Fruit fly (Drosophila melanogaster): Measurements from ENCODE around the gene CG31145.

Gene CG31145

DNA sequence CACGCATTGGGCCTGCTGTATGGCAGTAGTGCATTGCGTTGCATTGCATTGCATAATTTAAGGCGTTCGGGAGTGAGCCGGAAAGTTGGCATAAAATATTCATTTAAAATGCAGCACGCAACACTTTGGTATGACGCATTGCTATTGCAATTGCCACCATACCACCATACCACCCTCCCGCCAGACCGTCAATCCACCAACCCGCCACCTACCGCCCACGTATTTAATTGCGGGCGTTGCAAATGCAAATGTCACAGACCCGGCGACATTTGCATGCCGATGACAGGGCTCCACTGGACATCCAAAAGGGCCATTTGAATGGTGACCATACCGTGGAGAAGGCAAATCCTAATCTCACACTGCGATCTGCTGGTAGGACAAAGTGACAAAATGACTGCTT, 34.7 kb downstream of the CG31145 start:
- no peak for TF ChIP-seq sv (GFP tag; optimal IDR thresholded peaks at IDR 0.05)
- no peak for TF ChIP-seq rgr (GFP tag; optimal IDR thresholded peaks at IDR 0.05)
- TF ChIP-seq GATAd (GFP tag; optimal IDR thresholded peaks at IDR 0.05) = no peak
- TF ChIP-seq Hnf4 (GFP tag; optimal IDR thresholded peaks at IDR 0.05) = no peak
- no peak for TF ChIP-seq pan (optimal IDR thresholded peaks at IDR 0.05)
- no peak for TF ChIP-seq psq (GFP tag; optimal IDR thresholded peaks at IDR 0.05)

DNA sequence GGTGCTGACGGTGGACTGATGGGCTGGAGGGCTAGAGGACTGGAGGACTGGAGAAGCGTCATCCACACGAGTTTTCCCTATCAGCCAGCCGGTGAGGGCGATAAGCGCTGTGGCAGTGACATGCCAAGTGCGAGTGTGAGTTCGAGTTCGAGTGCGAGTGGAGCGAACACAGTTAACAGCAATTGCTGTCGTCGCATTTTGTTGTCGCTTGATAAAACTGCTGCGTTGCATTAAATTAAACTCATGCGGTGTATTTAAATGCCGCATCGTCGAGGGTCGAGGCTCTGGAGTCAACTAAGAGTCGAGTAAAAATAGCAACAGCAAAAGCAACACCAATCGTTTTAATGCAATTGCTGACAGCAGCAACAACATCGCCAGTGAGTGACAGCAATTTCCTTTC, 39.9 kb downstream of the CG31145 start:
- TF ChIP-seq h (GFP tag; optimal IDR thresholded peaks at IDR 0.05) = peak; percentile 15
- TF ChIP-seq dl (GFP tag; optimal IDR thresholded peaks at IDR 0.05; ENCODE audit: insufficient read depth in 1 of 2, partially characterized antibody in 2 of 2) = no peak
- TF ChIP-seq dsf (GFP tag; optimal IDR thresholded peaks at IDR 0.05; ENCODE audit: borderline replicate concordance) = no peak
- TF ChIP-seq Vsx2 (GFP tag; optimal IDR thresholded peaks at IDR 0.05; ENCODE audit: partially characterized antibody) = no peak
- TF ChIP-seq fru (GFP tag; optimal IDR thresholded peaks at IDR 0.05) = no peak

DNA sequence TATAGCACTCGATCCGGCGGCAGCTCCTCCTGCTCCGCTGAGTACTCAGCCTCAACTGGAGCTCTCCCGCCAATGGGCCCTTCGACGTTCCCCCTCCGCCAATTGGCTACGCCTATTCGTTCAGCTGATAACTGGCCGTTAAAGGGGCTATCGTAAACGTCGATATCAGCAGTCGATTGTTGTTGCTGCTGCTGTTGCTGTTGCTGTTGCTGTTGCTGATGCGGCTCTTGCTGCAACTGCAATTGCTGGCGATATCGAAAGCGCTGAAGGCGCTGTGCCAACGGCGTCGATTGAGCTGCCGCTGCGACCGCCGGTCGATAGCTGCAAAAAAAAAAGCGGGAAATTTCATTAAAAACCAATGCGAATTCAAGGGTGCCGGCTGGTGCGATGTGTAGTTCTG, 42.3 kb downstream of the CG31145 start:
- TF ChIP-seq Sp1 (GFP tag; optimal IDR thresholded peaks at IDR 0.05) = no peak

DNA sequence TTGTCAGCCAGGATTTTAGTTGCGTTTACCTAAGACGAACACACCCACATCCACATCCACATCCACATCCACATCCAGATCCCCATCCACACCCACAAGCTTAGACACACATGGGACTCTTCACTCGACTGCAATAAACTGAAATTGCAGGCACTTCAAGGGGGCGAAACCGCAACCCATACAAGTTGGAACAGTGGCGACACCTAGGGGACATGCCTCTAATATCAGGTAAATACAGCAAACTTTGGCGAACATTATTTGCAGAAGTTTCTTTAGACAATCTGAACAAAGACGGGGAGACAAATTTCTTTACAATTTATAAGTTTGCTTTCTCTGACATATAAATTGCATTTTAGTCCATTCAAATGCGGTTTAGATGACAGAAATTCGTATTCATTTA, 46.5 kb downstream of the CG31145 start:
- TF ChIP-seq GATAd (GFP tag; optimal IDR thresholded peaks at IDR 0.05) = no peak
- TF ChIP-seq dmrt93B (GFP tag; optimal IDR thresholded peaks at IDR 0.05) = no peak
- no peak for TF ChIP-seq Hr83 (GFP tag; optimal IDR thresholded peaks at IDR 0.05; ENCODE audit: poor library complexity, severe bottlenecking)
- TF ChIP-seq Hr78 (GFP tag; optimal IDR thresholded peaks at IDR 0.05) = no peak
- no peak for TF ChIP-seq dl (GFP tag; optimal IDR thresholded peaks at IDR 0.05; ENCODE audit: insufficient read depth in 1 of 2, partially characterized antibody in 2 of 2)
- no peak for TF ChIP-seq pan (optimal IDR thresholded peaks at IDR 0.05)
- no peak for TF ChIP-seq Abd-B (GFP tag; optimal IDR thresholded peaks at IDR 0.05)

DNA sequence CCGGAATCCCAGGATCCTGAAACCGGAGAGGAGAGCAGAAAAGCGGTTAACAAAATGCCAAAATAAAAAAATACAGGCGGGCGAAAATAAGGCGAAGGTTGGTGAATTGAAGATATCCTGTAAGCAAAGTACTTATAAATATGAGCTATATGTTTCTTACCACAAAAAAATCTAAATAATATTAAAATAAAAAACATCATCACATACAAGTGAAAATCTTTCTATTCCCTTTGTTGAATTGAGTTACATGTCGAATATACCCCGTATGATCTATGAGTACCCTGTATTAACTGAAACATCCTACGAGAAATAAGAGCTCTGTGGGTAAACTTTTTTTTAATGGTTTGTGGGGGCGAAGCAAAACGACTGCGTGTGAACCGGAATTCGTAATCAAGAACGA, 57.3 kb downstream of the CG31145 start:
- TF ChIP-seq sv (GFP tag; optimal IDR thresholded peaks at IDR 0.05) = no peak
- no peak for TF ChIP-seq Jra (GFP tag; optimal IDR thresholded peaks at IDR 0.05)
- TF ChIP-seq N (GFP tag; optimal IDR thresholded peaks at IDR 0.05) = no peak
- no peak for TF ChIP-seq Dfd (GFP tag; optimal IDR thresholded peaks at IDR 0.05)
- TF ChIP-seq Abd-B (GFP tag; optimal IDR thresholded peaks at IDR 0.05) = no peak
- TF ChIP-seq brk (GFP tag; optimal IDR thresholded peaks at IDR 0.05) = no peak
- TF ChIP-seq CrebA (GFP tag; optimal IDR thresholded peaks at IDR 0.05; ENCODE audit: borderline replicate concordance) = no peak
- TF ChIP-seq lola (GFP tag; optimal IDR thresholded peaks at IDR 0.05) = no peak
- no peak for TF ChIP-seq Sp1 (GFP tag; optimal IDR thresholded peaks at IDR 0.05)

DNA sequence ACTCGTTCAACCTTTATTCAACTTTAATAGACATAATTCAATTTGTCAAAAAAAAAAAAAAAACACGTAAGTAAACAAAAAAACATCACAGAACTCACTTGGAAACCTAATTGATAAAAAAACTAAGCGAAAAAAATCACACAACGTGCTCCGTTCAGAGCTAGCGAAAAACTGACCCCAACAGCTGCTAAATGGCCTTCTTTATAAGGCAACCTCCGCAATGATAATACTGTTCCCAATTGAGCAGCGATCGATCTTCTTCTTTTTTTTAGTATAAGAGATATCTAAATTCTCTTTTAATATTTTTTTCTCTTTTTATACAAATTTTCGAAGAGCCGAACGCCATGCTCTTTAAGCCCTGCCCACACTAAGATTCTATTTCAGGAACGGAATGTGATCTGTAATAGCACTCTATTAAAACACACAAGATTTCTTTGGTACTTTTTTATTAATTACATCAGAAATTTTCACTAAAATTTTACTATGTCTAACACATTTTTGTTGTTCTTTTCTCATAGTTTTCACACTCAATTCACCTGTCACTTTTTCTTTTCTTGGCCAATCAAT, 64.1 kb downstream of the CG31145 start, which contains the start of gene CG10184:
Gene CG10184, minus strand, starts transcription at position 181 of the 567 bp plus-strand sequence.
- TF ChIP-seq Abd-B (GFP tag; optimal IDR thresholded peaks at IDR 0.05) (no peak), Vsx2 (GFP tag; optimal IDR thresholded peaks at IDR 0.05; ENCODE audit: partially characterized antibody) (no peak), Jra (GFP tag; optimal IDR thresholded peaks at IDR 0.05) (no peak)

DNA sequence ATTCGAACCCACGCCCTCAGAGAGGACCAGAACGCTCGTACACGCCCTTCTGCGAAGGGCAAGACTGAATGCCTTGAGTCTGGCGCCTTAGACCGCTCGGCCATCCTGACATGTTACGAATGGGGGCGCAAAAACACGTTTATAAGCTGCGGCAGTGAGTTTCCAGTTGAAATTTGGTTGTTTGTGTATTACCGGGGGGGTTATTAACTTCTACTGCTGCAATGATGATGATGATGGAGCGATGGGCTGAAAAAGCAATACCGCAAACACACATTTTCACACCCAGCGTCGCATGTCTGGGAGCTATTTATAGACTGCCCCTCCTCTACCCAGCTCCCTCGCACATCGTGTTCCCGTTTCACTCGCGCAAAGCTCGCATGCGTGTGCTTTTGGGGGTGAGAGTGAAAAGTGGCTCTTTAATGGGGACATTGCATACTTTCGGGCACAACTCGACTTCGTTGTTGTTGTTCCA, 68.1 kb downstream of the CG31145 start:
- TF ChIP-seq foxo (GFP tag; optimal IDR thresholded peaks at IDR 0.05) (no peak), HLH106 (tag; optimal IDR thresholded peaks at IDR 0.05) (no peak), h (GFP tag; optimal IDR thresholded peaks at IDR 0.05) (peak; percentile 55), Sp1 (GFP tag; optimal IDR thresholded peaks at IDR 0.05) (no peak), Vsx2 (GFP tag; optimal IDR thresholded peaks at IDR 0.05; ENCODE audit: partially characterized antibody) (no peak), CG32264 (GFP tag; optimal IDR thresholded peaks at IDR 0.05) (no peak), fru (GFP tag; optimal IDR thresholded peaks at IDR 0.05) (no peak), rgr (GFP tag; optimal IDR thresholded peaks at IDR 0.05) (no peak), Rel (GFP tag; optimal IDR thresholded peaks at IDR 0.05) (no peak), Rel (tag; optimal IDR thresholded peaks at IDR 0.05) (no peak), Dfd (GFP tag; optimal IDR thresholded peaks at IDR 0.05) (no peak), usp (GFP tag; optimal IDR thresholded peaks at IDR 0.05) (no peak), sv (GFP tag; optimal IDR thresholded peaks at IDR 0.05) (no peak), Abd-B (GFP tag; optimal IDR thresholded peaks at IDR 0.05) (no peak), tai (GFP tag; optimal IDR thresholded peaks at IDR 0.05) (no peak), ey (GFP tag; optimal IDR thresholded peaks at IDR 0.05) (no peak), Hnf4 (GFP tag; optimal IDR thresholded peaks at IDR 0.05) (no peak), Hr78 (GFP tag; optimal IDR thresholded peaks at IDR 0.05) (no peak), CrebA (GFP tag; optimal IDR thresholded peaks at IDR 0.05; ENCODE audit: borderline replicate concordance) (peak; percentile 21), pan (optimal IDR thresholded peaks at IDR 0.05) (no peak), dsf (GFP tag; optimal IDR thresholded peaks at IDR 0.05; ENCODE audit: borderline replicate concordance) (no peak), jim (GFP tag; optimal IDR thresholded peaks at IDR 0.05) (no peak), psq (GFP tag; optimal IDR thresholded peaks at IDR 0.05) (no peak), OdsH (GFP tag; optimal IDR thresholded peaks at IDR 0.05) (no peak), Myc (optimal IDR thresholded peaks at IDR 0.05) (peak; percentile 81), brk (GFP tag; optimal IDR thresholded peaks at IDR 0.05) (no peak), N (GFP tag; optimal IDR thresholded peaks at IDR 0.05) (peak; percentile 33), woc (GFP tag; optimal IDR thresholded peaks at IDR 0.05) (no peak), Jra (GFP tag; optimal IDR thresholded peaks at IDR 0.05) (no peak), lola (GFP tag; optimal IDR thresholded peaks at IDR 0.05) (no peak), Mio (GFP tag; optimal IDR thresholded peaks at IDR 0.05) (no peak)

Data from whole organism, wandering third instar larva.